Worm (Caenorhabditis elegans): ENCODE measurements around the gene syx-3.

syx-3 gene

DNA sequence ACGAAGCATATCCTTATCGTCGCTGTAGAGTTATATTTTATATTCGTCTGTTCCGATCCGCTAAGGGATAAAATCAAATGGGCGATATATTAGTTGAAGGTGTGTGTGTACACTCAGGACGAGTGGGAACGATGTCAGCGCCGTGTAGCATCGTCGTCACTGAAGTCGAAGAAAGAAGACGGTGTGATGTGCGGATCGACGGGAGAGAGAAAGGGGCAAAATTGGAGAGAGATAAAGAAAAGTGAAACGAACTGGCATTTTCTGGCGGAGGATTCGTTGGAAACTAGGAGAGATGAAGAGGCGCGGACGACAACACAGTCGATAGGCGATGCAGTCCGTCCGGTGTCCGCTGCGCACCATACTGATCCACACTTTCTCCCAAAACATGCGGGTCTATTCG lies 10.9 kb upstream of the syx-3 start, which contains the start of gene C26B9.3:
C26B9.3 (plus strand) TSS at position 343 of the 400 bp plus-strand sequence.
- TF ChIP-seq lin-14 (GFP tag; optimal IDR thresholded peaks at IDR 0.05): peak; percentile 3
- no peak for TF ChIP-seq nhr-237 (tag; optimal IDR thresholded peaks at IDR 0.05)
- no peak for TF ChIP-seq ceh-88 (GFP tag; IDR thresholded peaks at IDR 0.05)
- TF ChIP-seq mep-1 (tag; optimal IDR thresholded peaks at IDR 0.05): peak; percentile 25
- no peak for TF ChIP-seq snpc-4 (tag; optimal IDR thresholded peaks at IDR 0.05)
- TF ChIP-seq blmp-1 (tag; optimal IDR thresholded peaks at IDR 0.05): peak; percentile 98
- TF ChIP-seq elt-2 (tag; optimal IDR thresholded peaks at IDR 0.05): no peak

ce11 chrX:5339357-5339756 lies 9.5 kb upstream of the syx-3 start:
- TF ChIP-seq ceh-63 (GFP tag; optimal IDR thresholded peaks at IDR 0.05): no peak
- TF ChIP-seq nhr-90 (tag; optimal IDR thresholded peaks at IDR 0.05; ENCODE audit: poor library complexity): no peak
- no peak for TF ChIP-seq nhr-20 (tag; optimal IDR thresholded peaks at IDR 0.05)
- TF ChIP-seq blmp-1 (tag; optimal IDR thresholded peaks at IDR 0.05): peak; percentile 92
- no peak for TF ChIP-seq C04F5.9 (tag; optimal IDR thresholded peaks at IDR 0.05)
- TF ChIP-seq unc-98 (GFP tag; IDR thresholded peaks at IDR 0.05): no peak
- TF ChIP-seq lin-35 (GFP tag; optimal IDR thresholded peaks at IDR 0.05): no peak
- TF ChIP-seq nhr-85 (tag): peak; percentile 68

DNA sequence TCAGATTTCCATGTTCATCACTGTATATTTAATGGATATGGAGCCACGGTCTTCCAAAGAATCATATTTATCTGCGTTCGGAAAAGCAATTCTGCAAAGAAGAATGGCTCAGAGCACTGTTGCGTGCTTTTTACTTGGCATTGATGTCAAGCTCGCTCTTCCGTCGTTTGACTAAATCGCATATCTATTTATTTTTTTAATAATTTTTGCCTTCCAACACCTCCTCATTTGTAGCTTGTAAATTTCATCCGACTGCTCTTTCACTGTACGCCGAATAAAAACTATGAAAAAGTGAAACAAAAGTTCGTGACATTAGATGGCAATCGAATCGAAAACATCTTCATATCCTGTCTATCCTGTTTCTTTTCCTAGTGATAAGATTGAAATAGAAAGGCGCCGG lies 9.0 kb upstream of the syx-3 start, which contains the start of gene C26B9.2:
C26B9.2 (plus strand) TSS at position 301 of the 400 bp plus-strand sequence.
- TF ChIP-seq blmp-1 (tag; optimal IDR thresholded peaks at IDR 0.05) (peak; percentile 43), rnt-1 (tag; optimal IDR thresholded peaks at IDR 0.05) (no peak), zag-1 (tag; optimal IDR thresholded peaks at IDR 0.05) (no peak)

DNA sequence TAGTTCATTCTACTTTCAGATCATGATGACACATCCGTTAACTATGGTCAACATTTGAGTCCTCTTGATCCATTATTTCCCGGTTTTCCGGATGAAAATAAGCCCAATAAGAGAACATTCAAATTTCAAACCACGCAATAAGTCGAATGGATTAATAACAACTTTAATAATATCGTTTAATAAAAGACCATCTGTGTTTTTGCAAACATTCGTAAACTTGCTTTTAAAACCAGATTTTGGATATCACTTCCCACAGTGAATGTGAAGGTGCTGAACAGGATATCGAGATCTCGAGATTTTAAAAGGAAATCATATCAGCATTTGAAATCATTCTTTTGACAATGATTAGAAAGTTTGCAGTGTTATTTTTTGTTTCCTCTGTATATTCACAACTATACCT lies 6.9 kb upstream of the syx-3 start, which contains the start of gene C26B9.7:
C26B9.7 (plus strand) TSS at position 301 of the 400 bp plus-strand sequence.
- TF ChIP-seq nhr-19 (GFP tag; conservative IDR thresholded peaks at IDR 0.05) (no peak), unc-130 (tag; optimal IDR thresholded peaks at IDR 0.05) (no peak)

DNA sequence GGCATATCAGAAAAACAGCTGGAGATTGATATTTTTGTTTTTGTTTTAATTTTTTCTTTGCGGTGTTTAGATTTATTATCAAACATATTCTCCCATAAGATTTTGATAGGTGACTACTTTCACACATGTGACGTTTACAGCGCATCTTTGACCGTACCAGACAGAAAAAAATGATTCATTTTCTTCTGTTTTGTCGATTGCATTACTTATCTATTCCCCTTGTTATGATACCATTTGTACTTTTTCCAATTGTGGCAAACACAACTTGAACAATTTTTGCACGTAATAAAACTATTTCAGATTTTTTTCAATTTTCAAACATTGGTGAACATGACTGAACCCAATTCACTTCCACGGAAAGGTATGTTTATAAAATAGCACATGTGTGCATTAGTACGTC lies 4.6 kb upstream of the syx-3 start, which contains the start of gene C26B9.1:
C26B9.1 (plus strand) TSS at position 301 of the 400 bp plus-strand sequence.
- TF ChIP-seq sup-37 (GFP tag; optimal IDR thresholded peaks at IDR 0.05): no peak
- TF ChIP-seq F16B12.6 (tag; optimal IDR thresholded peaks at IDR 0.05): peak; percentile 76

DNA sequence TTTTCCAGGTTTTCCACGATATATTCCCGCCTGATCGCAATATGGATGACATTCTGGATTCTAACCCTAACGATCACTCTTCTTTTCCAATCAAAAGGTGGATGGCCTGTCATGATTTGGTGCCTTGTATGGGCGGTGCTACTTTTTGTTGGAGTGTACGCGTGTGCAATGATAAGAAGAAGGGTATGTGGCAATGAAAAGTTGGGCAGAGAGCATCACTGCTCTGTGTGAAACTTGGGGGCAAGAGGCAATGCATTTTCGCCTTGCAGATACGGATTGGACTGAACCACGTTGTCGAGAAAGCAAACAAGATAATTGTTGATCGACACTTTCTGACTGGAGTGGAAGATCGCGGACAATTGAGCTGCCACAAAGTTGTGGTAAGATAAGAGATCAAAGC lies 2.6 kb upstream of the syx-3 start:
- TF ChIP-seq efl-1 (optimal IDR thresholded peaks at IDR 0.05) (no peak), efl-1 (GFP tag; optimal IDR thresholded peaks at IDR 0.05 in 1 of 2) (peak in 1 of 2 experiments; percentile 62), elt-2 (tag; optimal IDR thresholded peaks at IDR 0.05) (peak; percentile 0), sptf-1 (tag; optimal IDR thresholded peaks at IDR 0.05) (no peak), zip-4 (GFP tag; optimal IDR thresholded peaks at IDR 0.05) (no peak), lin-35 (GFP tag; optimal IDR thresholded peaks at IDR 0.05) (peak in 1 of 2 experiments; percentile 3), nhr-71 (tag; optimal IDR thresholded peaks at IDR 0.05) (no peak), Y116A8C.19 (tag; optimal IDR thresholded peaks at IDR 0.05; ENCODE audit: borderline replicate concordance) (no peak)

DNA sequence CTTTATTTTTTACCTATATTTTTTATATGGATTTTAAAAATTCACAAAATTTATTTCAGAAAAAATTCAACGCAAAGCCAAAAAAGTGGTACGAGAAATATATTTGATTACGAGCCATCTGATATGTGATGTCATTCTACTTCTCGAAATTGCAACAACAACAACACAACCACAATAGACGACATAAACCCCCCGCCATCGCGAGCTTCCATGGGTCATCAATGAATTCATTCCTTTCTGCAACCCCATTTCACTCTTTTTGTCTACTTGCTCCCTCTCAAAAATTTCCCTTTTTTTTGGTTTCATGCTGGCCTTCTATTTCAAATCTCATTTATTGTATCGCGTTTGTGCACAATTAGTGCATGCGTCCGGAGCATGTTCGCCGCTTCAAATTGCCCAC lies 1.0 kb upstream of the syx-3 start:
- no peak for TF ChIP-seq C34B4.2 (tag; optimal IDR thresholded peaks at IDR 0.05)
- no peak for TF ChIP-seq nhr-85 (tag)
- no peak for TF ChIP-seq C16A3.4 (tag; optimal IDR thresholded peaks at IDR 0.05)
- TF ChIP-seq lin-13 (GFP tag; optimal IDR thresholded peaks at IDR 0.05): no peak
- no peak for TF ChIP-seq hpl-2 (GFP tag; optimal IDR thresholded peaks at IDR 0.05)
- TF ChIP-seq lin-14 (GFP tag; optimal IDR thresholded peaks at IDR 0.05): peak; percentile 17
- TF ChIP-seq dsc-1 (tag; optimal IDR thresholded peaks at IDR 0.05): peak; percentile 18

All from whole organism, L1 larva.